Worm (Caenorhabditis elegans) whole organism, L2 larva: ENCODE results near the gene F56D6.11.

Experiments
- ZK546.5 ChIP-seq: sonication (generic microtip); optimal IDR thresholded peaks from 2 replicates; lab custom pipeline; 2017; ENCODE audit warnings: missing biosample characterization, missing genetic modification characterization
- elt-3 ChIP-seq: sonication (generic microtip); optimal IDR thresholded peaks from 2 replicates; lab custom pipeline; 2017; ENCODE audit warnings: missing biosample characterization, missing genetic modification characterization
- nhr-237 ChIP-seq: fragments of 150-350 bp; optimal IDR thresholded peaks from 2 replicates; lab custom pipeline; 2014; ENCODE audit warnings: missing biosample characterization, missing genetic modification characterization
- nhr-6 ChIP-seq: fragments of 150-350 bp; optimal IDR thresholded peaks from 2 replicates; lab custom pipeline; 2014; ENCODE audit warnings: missing biosample characterization, missing genetic modification characterization
- snpc-4 ChIP-seq: fragments of 150-350 bp; optimal IDR thresholded peaks from 2 replicates; lab custom pipeline; 2014; ENCODE audit warnings: missing biosample characterization, missing genetic modification characterization
- unc-55 ChIP-seq: fragments of 150-350 bp; sonication (generic microtip); optimal IDR thresholded peaks from 3 replicates; lab custom pipeline; 2014; ENCODE audit warnings: missing biosample characterization, missing genetic modification reagents, missing genetic modification characterization
- unc-62 ChIP-seq: fragments of 150-350 bp; optimal IDR thresholded peaks from 2 replicates; lab custom pipeline; 2014; ENCODE audit warnings: missing biosample characterization, missing genetic modification reagents, missing genetic modification characterization
- ztf-11 ChIP-seq: sonication (generic microtip); optimal IDR thresholded peaks from 2 replicates; lab custom pipeline; 2017; ENCODE audit warnings: missing biosample characterization, missing genetic modification characterization

DNA sequence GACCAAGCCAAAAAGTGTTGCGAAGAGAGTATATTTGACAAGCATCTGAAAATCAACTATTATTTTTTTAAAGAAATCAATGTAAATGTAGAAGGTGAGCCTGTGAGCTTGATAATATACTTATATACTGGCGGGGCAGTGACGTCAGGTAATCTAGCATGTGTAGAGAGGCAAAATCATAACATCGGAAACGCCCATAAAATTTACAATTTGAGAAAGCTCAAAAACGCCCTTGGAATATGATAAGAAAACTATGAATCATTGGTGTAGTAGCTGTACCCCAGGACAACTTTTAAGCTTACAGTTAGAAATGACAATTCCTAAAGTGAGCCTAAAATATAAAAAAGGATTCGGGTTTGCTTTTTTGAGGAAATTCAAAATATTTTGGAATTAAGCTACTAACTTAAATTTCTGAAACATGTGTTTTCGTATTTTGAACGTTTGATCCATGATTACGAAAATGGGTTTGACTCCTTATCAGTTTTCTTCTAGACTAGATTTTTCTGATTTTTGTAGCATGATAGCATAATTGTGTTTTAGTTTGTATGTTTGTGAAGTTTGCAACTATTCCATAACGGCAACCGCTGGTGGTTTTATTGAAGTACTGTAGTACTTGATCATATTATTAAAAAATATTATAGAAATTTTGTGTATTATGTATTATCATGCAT is 35.5 kb upstream of the F56D6.11 start, which contains the start of gene clec-174:
- no peak for TF ChIP-seq nhr-6 (tag; lab: Kevin White, UChicago)
- TF ChIP-seq snpc-4 (tag; lab: Kevin White, UChicago) = no peak
- TF ChIP-seq unc-55 (GFP tag; lab: Kevin White, UChicago) = no peak
- no peak for TF ChIP-seq unc-62 (GFP tag; lab: Kevin White, UChicago)
- no peak for TF ChIP-seq elt-3
- TF ChIP-seq ztf-11 = no peak
- TF ChIP-seq nhr-237 = no peak
- TF ChIP-seq ZK546.5 = no peak
